Worm (Caenorhabditis elegans): ENCODE measurements around the gene C03B1.5.

DNA sequence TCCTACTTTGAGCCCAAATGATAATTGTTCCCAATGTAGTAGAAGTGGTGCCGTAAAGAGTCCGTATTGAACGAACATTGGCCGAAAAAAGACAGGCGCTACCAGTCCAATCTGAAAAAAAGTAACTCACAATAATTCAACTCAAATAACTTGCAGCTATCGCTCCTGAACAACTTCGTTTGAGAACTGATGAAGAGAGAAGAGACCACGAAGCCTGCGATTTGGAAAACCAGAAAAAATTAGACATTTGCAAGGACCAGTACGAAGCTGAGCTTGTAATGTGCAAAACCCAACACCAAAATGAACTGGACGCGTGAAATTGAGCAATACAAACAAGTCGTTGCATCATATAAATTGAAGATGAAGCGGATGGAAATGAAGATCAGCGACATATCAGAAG lies 19.1 kb downstream of the C03B1.5 start, which contains the start of gene C03B1.1:
- TF ChIP-seq blmp-1 (tag; optimal IDR thresholded peaks at IDR 0.05) = no peak
- TF ChIP-seq snpc-4 (tag; optimal IDR thresholded peaks at IDR 0.05) = no peak
- TF ChIP-seq elt-3 (tag; optimal IDR thresholded peaks at IDR 0.05) = no peak
- TF ChIP-seq bed-3 (GFP tag; optimal IDR thresholded peaks at IDR 0.05) = no peak
- no peak for TF ChIP-seq drap-1 (GFP tag; optimal IDR thresholded peaks at IDR 0.05)
- no peak for TF ChIP-seq nhr-12 (tag; optimal IDR thresholded peaks at IDR 0.05)
- no peak for TF ChIP-seq mab-5 (tag; optimal IDR thresholded peaks at IDR 0.05)
- TF ChIP-seq pha-4 (tag; optimal IDR thresholded peaks at IDR 0.05) = no peak
